Worm (Caenorhabditis elegans) whole organism, young adult: ENCODE data around the gene C47E8.11.

Experiments
- B0019.2 ChIP-seq: fragments of 200-800 bp; sonication (Bioruptor generic); conservative IDR thresholded peaks from 2 replicates; pipeline ENCODE4 v1.3.6; 2022; ENCODE audit warnings: missing genetic modification reagents, missing genetic modification characterization, missing compliant biosample characterization
- C17E4.6 ChIP-seq: fragments of 200-800 bp; sonication (Bioruptor generic); IDR thresholded peaks from 2 replicates; pipeline ENCODE4 v1.3.6; 2022; ENCODE audit warnings: missing genetic modification reagents, missing genetic modification characterization, missing compliant biosample characterization
- D2030.7 ChIP-seq: fragments of 200-800 bp; sonication (Bioruptor generic); IDR thresholded peaks from 2 replicates; pipeline ENCODE4 v1.3.6; 2022; ENCODE audit warnings: missing genetic modification reagents, missing genetic modification characterization, missing compliant biosample characterization
- F10E7.11 ChIP-seq: sonication (generic microtip); optimal IDR thresholded peaks from 2 replicates; lab custom pipeline; 2017; ENCODE audit warnings: mild to moderate bottlenecking, missing genetic modification characterization, moderate library complexity, missing compliant biosample characterization
- F22D6.2 ChIP-seq: sonication (generic microtip); optimal IDR thresholded peaks from 2 replicates; lab custom pipeline; 2016; ENCODE audit warnings: mild to moderate bottlenecking, missing genetic modification characterization, missing compliant biosample characterization
- F33H1.4 ChIP-seq: fragments of 200-800 bp; sonication (Bioruptor generic); IDR thresholded peaks from 2 replicates; pipeline ENCODE4 v1.3.6; 2022; ENCODE audit warnings: missing genetic modification reagents, missing genetic modification characterization, missing compliant biosample characterization
- F57A8.1 ChIP-seq: fragments of 200-800 bp; sonication (Bioruptor generic); optimal IDR thresholded peaks from 2 replicates; lab custom pipeline; 2018; ENCODE audit warnings: mild to moderate bottlenecking, missing genetic modification characterization, moderate library complexity, missing compliant biosample characterization
- T07F8.4 ChIP-seq: sonication (generic microtip); optimal IDR thresholded peaks from 2 replicates; lab custom pipeline; 2016; ENCODE audit warnings: mild to moderate bottlenecking, missing genetic modification characterization, moderate library complexity, missing compliant biosample characterization
- T26A5.8 ChIP-seq: sonication (generic microtip); optimal IDR thresholded peaks from 2 replicates; lab custom pipeline; 2016; ENCODE audit warnings: missing genetic modification characterization, missing compliant biosample characterization
- Y53G8AR.9 ChIP-seq: fragments of 200-800 bp; sonication (Bioruptor generic); conservative IDR thresholded peaks from 2 replicates; pipeline ENCODE4 v1.3.6; 2022; ENCODE audit warnings: missing genetic modification reagents, missing genetic modification characterization, missing compliant biosample characterization
- Y79H2A.3 ChIP-seq: fragments of 200-800 bp; sonication (Bioruptor generic); conservative IDR thresholded peaks from 2 replicates; pipeline ENCODE4 v1.3.6; 2022; ENCODE audit warnings: missing genetic modification reagents, missing genetic modification characterization, missing compliant biosample characterization
- ZK185.1 ChIP-seq: sonication (generic microtip); optimal IDR thresholded peaks from 2 replicates; lab custom pipeline; 2016; ENCODE audit warnings: mild to moderate bottlenecking, missing genetic modification characterization, missing compliant biosample characterization; ENCODE audit not compliant: poor library complexity, severe bottlenecking
- aptf-3 ChIP-seq: fragments of 200-800 bp; sonication (Bioruptor generic); IDR thresholded peaks from 2 replicates; pipeline ENCODE4 v1.3.6; 2022; ENCODE audit warnings: missing genetic modification characterization, missing compliant biosample characterization
- attf-3 ChIP-seq: fragments of 200-800 bp; sonication (Bioruptor generic); conservative IDR thresholded peaks from 2 replicates; pipeline ENCODE4 v1.3.6; 2022; ENCODE audit warnings: missing genetic modification reagents, missing genetic modification characterization, missing compliant biosample characterization
- attf-6 ChIP-seq: fragments of 200-800 bp; sonication (Bioruptor generic); IDR thresholded peaks from 2 replicates; pipeline ENCODE4 v1.3.6; 2022; ENCODE audit warnings: missing genetic modification reagents, missing genetic modification characterization, missing compliant biosample characterization
- bed-1 ChIP-seq: fragments of 200-800 bp; sonication (Bioruptor generic); IDR thresholded peaks from 2 replicates; pipeline ENCODE4 v1.3.6; 2022; ENCODE audit warnings: missing genetic modification reagents, missing genetic modification characterization, missing compliant biosample characterization
- cebp-1 ChIP-seq, 2 experiments: fragments of 200-800 bp in 1 of 2; sonication (Bioruptor generic) in 1 of 2; sonication (generic microtip) in 1 of 2; IDR thresholded peaks in 1 of 2; optimal IDR thresholded peaks in 1 of 2; 2 replicates each; pipeline versions ENCODE4 v1.3.6 to Lab custom; 2017 to 2022; ENCODE audit warnings: missing compliant biosample characterization in 2 of 2, missing genetic modification characterization in 2 of 2, mild to moderate bottlenecking in 1 of 2, missing genetic modification reagents in 1 of 2, moderate library complexity in 1 of 2
- egl-18 ChIP-seq: fragments of 200-800 bp; sonication (Bioruptor generic); IDR thresholded peaks from 2 replicates; pipeline ENCODE4 v1.3.6; 2022; ENCODE audit warnings: missing genetic modification reagents, missing genetic modification characterization, missing compliant biosample characterization
- egrh-3 ChIP-seq: fragments of 200-800 bp; sonication (Bioruptor generic); IDR thresholded peaks from 2 replicates; pipeline ENCODE4 v1.3.6; 2022; ENCODE audit warnings: missing genetic modification reagents, missing genetic modification characterization, missing compliant biosample characterization
- fkh-3 ChIP-seq: sonication (generic microtip); optimal IDR thresholded peaks from 2 replicates; lab custom pipeline; 2016; ENCODE audit warnings: mild to moderate bottlenecking, missing genetic modification characterization, missing compliant biosample characterization
- lag-1 ChIP-seq: fragments of 200-800 bp; sonication (Bioruptor generic); IDR thresholded peaks from 2 replicates; pipeline ENCODE4 v1.3.6; 2022; ENCODE audit warnings: missing genetic modification reagents, missing genetic modification characterization, missing compliant biosample characterization
- let-607 ChIP-seq, 2 experiments: fragments of 200-800 bp in 1 of 2; sonication (Bioruptor generic) in 1 of 2; sonication (generic microtip) in 1 of 2; optimal IDR thresholded peaks; 2 replicates each; lab custom pipeline; 2016 to 2018; ENCODE audit warnings: mild to moderate bottlenecking in 2 of 2, missing compliant biosample characterization in 2 of 2, missing genetic modification characterization in 2 of 2, moderate library complexity in 2 of 2, missing genotype in 1 of 2
- lin-40 ChIP-seq: sonication (generic microtip); optimal IDR thresholded peaks from 2 replicates; lab custom pipeline; 2016; ENCODE audit warnings: missing genetic modification characterization, mild to moderate bottlenecking, missing compliant biosample characterization, missing genotype, missing genetic modification reagents
- lsl-1 ChIP-seq: fragments of 200-800 bp; sonication (Bioruptor generic); optimal IDR thresholded peaks from 2 replicates; lab custom pipeline; 2018; ENCODE audit warnings: mild to moderate bottlenecking, missing genetic modification characterization, moderate library complexity, missing compliant biosample characterization
- mcd-1 ChIP-seq: fragments of 200-800 bp; sonication (Bioruptor generic); IDR thresholded peaks from 2 replicates; pipeline ENCODE4 v1.3.6; 2022; ENCODE audit warnings: missing genetic modification reagents, missing genetic modification characterization, missing compliant biosample characterization
- mel-28 ChIP-seq: sonication (generic microtip); optimal IDR thresholded peaks from 2 replicates; lab custom pipeline; 2016; ENCODE audit warnings: borderline replicate concordance, mild to moderate bottlenecking, missing genetic modification characterization, missing compliant biosample characterization
- nfya-1 ChIP-seq: sonication (generic microtip); optimal IDR thresholded peaks from 2 replicates; lab custom pipeline; 2017; ENCODE audit warnings: antibody characterized with exemption, missing compliant biosample characterization, missing genetic modification characterization, borderline replicate concordance; ENCODE audit not compliant: insufficient read depth
- pha-4 ChIP-seq: fragments of 150-350 bp; sonication (generic microtip); optimal IDR thresholded peaks from 2 replicates; lab custom pipeline; 2014; ENCODE audit warnings: missing biosample characterization, missing genetic modification reagents, missing genetic modification characterization
- rec-8 ChIP-seq, 2 experiments: sonication (generic microtip); optimal IDR thresholded peaks; 2 replicates each; lab custom pipeline; 2016; ENCODE audit warnings: mild to moderate bottlenecking in 2 of 2, missing genetic modification characterization in 2 of 2, missing genetic modification reagents in 2 of 2, missing genotype in 2 of 2, missing biosample characterization in 1 of 2, missing compliant biosample characterization in 1 of 2, moderate library complexity in 1 of 2
- repo-1 ChIP-seq: sonication (generic microtip); optimal IDR thresholded peaks from 2 replicates; lab custom pipeline; 2017; ENCODE audit warnings: mild to moderate bottlenecking, missing genetic modification characterization, missing compliant biosample characterization
- somi-1 ChIP-seq: fragments of 200-800 bp; sonication (Bioruptor generic); optimal IDR thresholded peaks from 2 replicates; lab custom pipeline; 2018; ENCODE audit warnings: mild to moderate bottlenecking, missing genetic modification characterization, missing compliant biosample characterization
- tbx-9 ChIP-seq: sonication (generic microtip); optimal IDR thresholded peaks from 2 replicates; lab custom pipeline; 2016; ENCODE audit warnings: borderline replicate concordance, missing genetic modification characterization, inconsistent platforms, missing compliant biosample characterization
- unc-130 ChIP-seq: sonication (generic microtip); optimal IDR thresholded peaks from 2 replicates; lab custom pipeline; 2016; ENCODE audit warnings: missing genetic modification reagents, missing genetic modification characterization, missing compliant biosample characterization
- unc-62 ChIP-seq: fragments of 150-350 bp; optimal IDR thresholded peaks from 2 replicates; lab custom pipeline; 2014; ENCODE audit warnings: missing biosample characterization, missing genetic modification reagents, missing genetic modification characterization
- xnd-1 ChIP-seq: sonication (generic microtip); optimal IDR thresholded peaks from 2 replicates; lab custom pipeline; 2016; ENCODE audit warnings: missing genotype, missing genetic modification reagents, missing genetic modification characterization, missing compliant biosample characterization
- ztf-28 ChIP-seq: fragments of 200-800 bp; sonication (Bioruptor generic); IDR thresholded peaks from 2 replicates; pipeline ENCODE4 v1.3.6; 2022; ENCODE audit warnings: missing genetic modification reagents, missing genetic modification characterization, missing compliant biosample characterization
- ztf-3 ChIP-seq: fragments of 200-800 bp; sonication (Bioruptor generic); optimal IDR thresholded peaks from 2 replicates; lab custom pipeline; 2018; ENCODE audit warnings: mild to moderate bottlenecking, missing genetic modification characterization, missing compliant biosample characterization
- ztf-6 ChIP-seq: fragments of 200-800 bp; sonication (Bioruptor generic); IDR thresholded peaks from 2 replicates; pipeline ENCODE4 v1.3.6; 2022; ENCODE audit warnings: missing genetic modification reagents, missing genetic modification characterization, missing compliant biosample characterization

Gene C47E8.11

ce11 chrV:14688097-14688912, at the start of gene C47E8.11 (continued):
- TF ChIP-seq egl-18 (GFP tag; lab: Robert Waterston, UW) = no peak
- TF ChIP-seq aptf-3 (GFP tag; lab: Robert Waterston, UW) = no peak
- TF ChIP-seq ztf-6 (GFP tag; lab: Robert Waterston, UW) = no peak
- TF ChIP-seq ztf-28 = no peak
- TF ChIP-seq rec-8 (tag; optimal IDR thresholded peaks at IDR 0.05; lab: Kevin White, UChicago) = no peak
- peak in 1 of 2 experiments; percentile 60 for TF ChIP-seq let-607 (tag; optimal IDR thresholded peaks at IDR 0.05; lab: Kevin White, UChicago)
- TF ChIP-seq B0019.2 = no peak
- TF ChIP-seq T07F8.4 (tag; lab: Kevin White, UChicago) = peak; percentile 7
- peak; percentile 6; the same call in 1 of the 2 replicates for TF ChIP-seq lag-1 (GFP tag; lab: Robert Waterston, UW)
- TF ChIP-seq nfya-1 (tag; lab: Kevin White, UChicago) = no peak
- peak; percentile 23 for TF ChIP-seq xnd-1
- TF ChIP-seq tbx-9 (tag; lab: Kevin White, UChicago) = no peak
- TF ChIP-seq somi-1 = peak; percentile 26
- no peak; the same call in 1 of the 2 replicates for TF ChIP-seq attf-6 (GFP tag; lab: Robert Waterston, UW)
- no peak for TF ChIP-seq cebp-1 (GFP tag; IDR thresholded peaks at IDR 0.05; lab: Robert Waterston, UW)
- TF ChIP-seq cebp-1 (tag; optimal IDR thresholded peaks at IDR 0.05; lab: Kevin White, UChicago) = peak; percentile 69
- TF ChIP-seq F22D6.2 = no peak
- peak; percentile 68 for TF ChIP-seq Y53G8AR.9 (GFP tag; lab: Robert Waterston, UW)
- peak; percentile 80 for TF ChIP-seq repo-1
- peak; percentile 66 for TF ChIP-seq mcd-1 (GFP tag; lab: Robert Waterston, UW)
- no peak for TF ChIP-seq egrh-3 (GFP tag; lab: Robert Waterston, UW)
- TF ChIP-seq mel-28 (tag; lab: Kevin White, UChicago) = no peak
- TF ChIP-seq fkh-3 (tag; lab: Kevin White, UChicago) = no peak
- peak; percentile 46 for TF ChIP-seq unc-130 (GFP tag; lab: Kevin White, UChicago)
- TF ChIP-seq lsl-1 (GFP tag; lab: Kevin White, UChicago) = peak; percentile 52
- TF ChIP-seq C17E4.6 (GFP tag; lab: Robert Waterston, UW) = no peak
- peak; percentile 36; the same call in 1 of the 2 replicates for TF ChIP-seq F33H1.4
- no peak for TF ChIP-seq F57A8.1
- TF ChIP-seq unc-62 (GFP tag; lab: Kevin White, UChicago) = no peak
- no peak for TF ChIP-seq bed-1

DNA sequence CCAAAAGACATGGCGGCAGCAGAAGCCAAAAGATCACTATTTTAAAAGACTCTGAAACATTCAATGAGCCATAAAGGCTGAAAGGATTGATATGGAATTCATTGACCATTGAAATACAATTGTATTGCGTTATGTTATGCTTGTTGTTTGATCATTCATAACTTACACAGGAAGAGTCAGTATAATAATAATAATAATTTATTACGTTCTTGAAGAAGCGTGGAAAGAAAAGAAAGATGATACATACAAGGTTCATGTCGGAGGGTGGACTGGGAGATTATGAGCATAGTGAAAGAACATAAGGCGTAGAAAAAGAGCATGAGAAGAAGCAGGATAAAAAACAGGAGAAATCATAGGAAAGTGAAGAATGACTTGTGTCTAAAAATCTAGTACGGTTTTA, 48.3 kb upstream of the C47E8.11 start, which contains the start of gene F43D2.7:
TSS of gene F43D2.7 (minus strand) at position 101 of the 400 bp plus-strand sequence.
- TF ChIP-seq mel-28 (tag; lab: Kevin White, UChicago) (no peak), F10E7.11 (no peak), attf-3 (GFP tag; lab: Robert Waterston, UW) (no peak), lag-1 (GFP tag; lab: Robert Waterston, UW) (no peak), Y79H2A.3 (GFP tag; lab: Robert Waterston, UW) (no peak), ztf-3 (no peak), ZK185.1 (tag; lab: Kevin White, UChicago) (no peak), T07F8.4 (tag; lab: Kevin White, UChicago) (no peak), somi-1 (no peak), lin-40 (no peak), T26A5.8 (no peak), xnd-1 (no peak), D2030.7 (no peak), pha-4 (tag; lab: Kevin White, UChicago) (no peak)
